Worm (Caenorhabditis elegans) whole organism, young adult: ENCODE data around the gene chil-14.
A peak's percentile ranks its signal among the peaks of the same experiment; 100 is the strongest.

Experiments
- B0019.2 ChIP-seq: fragments of 200-800 bp; sonication (Bioruptor generic); conservative IDR thresholded peaks from 2 replicates; pipeline ENCODE4 v1.3.6; 2022; ENCODE audit warnings: missing genetic modification reagents, missing genetic modification characterization, missing compliant biosample characterization
- B0035.1 ChIP-seq: sonication (generic microtip); optimal IDR thresholded peaks from 2 replicates; lab custom pipeline; 2016; ENCODE audit warnings: missing genetic modification characterization, mild to moderate bottlenecking, missing compliant biosample characterization, missing genotype, missing genetic modification reagents
- F23B12.7 ChIP-seq: sonication (generic microtip); optimal IDR thresholded peaks from 2 replicates; lab custom pipeline; 2017; ENCODE audit warnings: missing genetic modification characterization, mild to moderate bottlenecking, missing compliant biosample characterization, antibody characterized with exemption, moderate library complexity; ENCODE audit not compliant: insufficient read depth
- F37B4.10 ChIP-seq: fragments of 200-800 bp; sonication (Bioruptor generic); IDR thresholded peaks from 2 replicates; pipeline ENCODE4 v1.3.6; 2022; ENCODE audit warnings: missing genetic modification characterization, missing compliant biosample characterization
- F55B11.4 ChIP-seq: sonication (generic microtip); optimal IDR thresholded peaks from 2 replicates; lab custom pipeline; 2016; ENCODE audit warnings: missing compliant biosample characterization, missing genetic modification characterization, borderline replicate concordance; ENCODE audit not compliant: insufficient read depth
- F57A8.1 ChIP-seq: fragments of 200-800 bp; sonication (Bioruptor generic); optimal IDR thresholded peaks from 2 replicates; lab custom pipeline; 2018; ENCODE audit warnings: mild to moderate bottlenecking, missing genetic modification characterization, moderate library complexity, missing compliant biosample characterization
- K11D2.4 ChIP-seq: fragments of 200-800 bp; sonication (Bioruptor generic); IDR thresholded peaks from 2 replicates; pipeline ENCODE4 v1.3.6; 2022; ENCODE audit warnings: missing genetic modification reagents, missing genetic modification characterization, missing compliant biosample characterization
- K12H6.12 ChIP-seq: fragments of 200-800 bp; sonication (Bioruptor generic); optimal IDR thresholded peaks from 2 replicates; lab custom pipeline; 2018; ENCODE audit warnings: mild to moderate bottlenecking, missing genetic modification characterization, missing compliant biosample characterization
- Y53G8AR.9 ChIP-seq: fragments of 200-800 bp; sonication (Bioruptor generic); conservative IDR thresholded peaks from 2 replicates; pipeline ENCODE4 v1.3.6; 2022; ENCODE audit warnings: missing genetic modification reagents, missing genetic modification characterization, missing compliant biosample characterization
- Y79H2A.3 ChIP-seq: fragments of 200-800 bp; sonication (Bioruptor generic); conservative IDR thresholded peaks from 2 replicates; pipeline ENCODE4 v1.3.6; 2022; ENCODE audit warnings: missing genetic modification reagents, missing genetic modification characterization, missing compliant biosample characterization
- Y95B8A.8 ChIP-seq: fragments of 200-800 bp; sonication (Bioruptor generic); IDR thresholded peaks from 2 replicates; pipeline ENCODE4 v1.3.6; 2022; ENCODE audit warnings: missing genetic modification reagents, missing genetic modification characterization, missing compliant biosample characterization
- ama-1 ChIP-seq, 3 experiments: fragments of 150-350 bp in 1 of 3; sonication (generic microtip) in 2 of 3; optimal IDR thresholded peaks; 2 replicates each; lab custom pipeline; 2014 to 2018; ENCODE audit warnings: missing biosample characterization in 2 of 3, missing genetic modification characterization in 2 of 3, missing genetic modification reagents in 2 of 3
- aptf-3 ChIP-seq: fragments of 200-800 bp; sonication (Bioruptor generic); IDR thresholded peaks from 2 replicates; pipeline ENCODE4 v1.3.6; 2022; ENCODE audit warnings: missing genetic modification characterization, missing compliant biosample characterization
- attf-6 ChIP-seq: fragments of 200-800 bp; sonication (Bioruptor generic); IDR thresholded peaks from 2 replicates; pipeline ENCODE4 v1.3.6; 2022; ENCODE audit warnings: missing genetic modification reagents, missing genetic modification characterization, missing compliant biosample characterization
- cebp-1 ChIP-seq, 2 experiments: fragments of 200-800 bp in 1 of 2; sonication (Bioruptor generic) in 1 of 2; sonication (generic microtip) in 1 of 2; IDR thresholded peaks in 1 of 2; optimal IDR thresholded peaks in 1 of 2; 2 replicates each; pipeline versions ENCODE4 v1.3.6 to Lab custom; 2017 to 2022; ENCODE audit warnings: missing compliant biosample characterization in 2 of 2, missing genetic modification characterization in 2 of 2, mild to moderate bottlenecking in 1 of 2, missing genetic modification reagents in 1 of 2, moderate library complexity in 1 of 2
- cebp-2 ChIP-seq: fragments of 200-800 bp; sonication (Bioruptor generic); IDR thresholded peaks from 2 replicates; pipeline ENCODE4 v1.3.6; 2022; ENCODE audit warnings: missing genetic modification characterization, missing compliant biosample characterization
- dox-1 ChIP-seq: fragments of 200-800 bp; sonication (Bioruptor generic); IDR thresholded peaks from 2 replicates; pipeline ENCODE4 v1.3.6; 2022; ENCODE audit warnings: missing genetic modification reagents, missing genetic modification characterization, missing compliant biosample characterization
- dpff-1 ChIP-seq: sonication (generic microtip); optimal IDR thresholded peaks from 2 replicates; lab custom pipeline; 2017; ENCODE audit warnings: mild to moderate bottlenecking, missing genetic modification characterization, missing compliant biosample characterization
- ekl-4 ChIP-seq: fragments of 200-800 bp; sonication (Bioruptor generic); IDR thresholded peaks from 2 replicates; pipeline ENCODE4 v1.3.6; 2022; ENCODE audit warnings: missing genetic modification reagents, missing genetic modification characterization, missing compliant biosample characterization
- ets-4 ChIP-seq: fragments of 200-800 bp; sonication (Bioruptor generic); optimal IDR thresholded peaks from 2 replicates; lab custom pipeline; 2018; ENCODE audit warnings: mild to moderate bottlenecking, missing genetic modification characterization, missing compliant biosample characterization
- gei-17 ChIP-seq: fragments of 200-800 bp; sonication (Bioruptor generic); optimal IDR thresholded peaks from 2 replicates; lab custom pipeline; 2018; ENCODE audit warnings: mild to moderate bottlenecking, missing genetic modification characterization, missing compliant biosample characterization
- him-1 ChIP-seq: sonication (generic microtip); optimal IDR thresholded peaks from 2 replicates; lab custom pipeline; 2016; ENCODE audit warnings: missing genotype, missing genetic modification reagents, missing genetic modification characterization, missing compliant biosample characterization
- hlh-12 ChIP-seq: sonication (generic microtip); optimal IDR thresholded peaks from 2 replicates; lab custom pipeline; 2016; ENCODE audit warnings: missing genetic modification characterization, missing compliant biosample characterization
- lag-1 ChIP-seq: fragments of 200-800 bp; sonication (Bioruptor generic); IDR thresholded peaks from 2 replicates; pipeline ENCODE4 v1.3.6; 2022; ENCODE audit warnings: missing genetic modification reagents, missing genetic modification characterization, missing compliant biosample characterization
- let-526 ChIP-seq: fragments of 200-800 bp; sonication (Bioruptor generic); IDR thresholded peaks from 2 replicates; pipeline ENCODE4 v1.3.6; 2022; ENCODE audit warnings: missing genetic modification reagents, missing genetic modification characterization, missing compliant biosample characterization
- lin-40 ChIP-seq: sonication (generic microtip); optimal IDR thresholded peaks from 2 replicates; lab custom pipeline; 2016; ENCODE audit warnings: missing genetic modification characterization, mild to moderate bottlenecking, missing compliant biosample characterization, missing genotype, missing genetic modification reagents
- lin-54 ChIP-seq: fragments of 200-800 bp; sonication (Bioruptor generic); optimal IDR thresholded peaks from 2 replicates; lab custom pipeline; 2018; ENCODE audit warnings: mild to moderate bottlenecking, missing genetic modification characterization, missing compliant biosample characterization
- lsy-27 ChIP-seq: sonication (generic microtip); optimal IDR thresholded peaks from 2 replicates; lab custom pipeline; 2017; ENCODE audit warnings: missing genetic modification characterization, mild to moderate bottlenecking, missing compliant biosample characterization, antibody characterized with exemption, missing genotype, borderline replicate concordance; ENCODE audit not compliant: insufficient read depth
- madf-3 ChIP-seq: fragments of 200-800 bp; sonication (Bioruptor generic); IDR thresholded peaks from 2 replicates; pipeline ENCODE4 v1.3.6; 2022; ENCODE audit warnings: missing genetic modification reagents, missing genetic modification characterization, missing compliant biosample characterization
- nhr-120 ChIP-seq: fragments of 200-800 bp; sonication (Bioruptor generic); IDR thresholded peaks from 2 replicates; pipeline ENCODE4 v1.3.6; 2022; ENCODE audit warnings: missing genetic modification characterization, missing compliant biosample characterization
- nhr-179 ChIP-seq: sonication (generic microtip); optimal IDR thresholded peaks from 2 replicates; lab custom pipeline; 2016; ENCODE audit warnings: mild to moderate bottlenecking, missing genetic modification characterization, missing compliant biosample characterization
- nhr-90 ChIP-seq: sonication (generic microtip); optimal IDR thresholded peaks from 2 replicates; lab custom pipeline; 2016; ENCODE audit warnings: missing genotype, mild to moderate bottlenecking, missing genetic modification characterization, missing compliant biosample characterization
- rcor-1 ChIP-seq: fragments of 200-800 bp; sonication (Bioruptor generic); IDR thresholded peaks from 2 replicates; pipeline ENCODE4 v1.3.6; 2022; ENCODE audit warnings: missing genetic modification reagents, missing genetic modification characterization, missing compliant biosample characterization
- rec-8 ChIP-seq, 2 experiments: sonication (generic microtip); optimal IDR thresholded peaks; 2 replicates each; lab custom pipeline; 2016; ENCODE audit warnings: mild to moderate bottlenecking in 2 of 2, missing genetic modification characterization in 2 of 2, missing genetic modification reagents in 2 of 2, missing genotype in 2 of 2, missing biosample characterization in 1 of 2, missing compliant biosample characterization in 1 of 2, moderate library complexity in 1 of 2
- repo-1 ChIP-seq: sonication (generic microtip); optimal IDR thresholded peaks from 2 replicates; lab custom pipeline; 2017; ENCODE audit warnings: mild to moderate bottlenecking, missing genetic modification characterization, missing compliant biosample characterization
- rpc-1 ChIP-seq, 2 experiments: fragments of 150-350 bp in 1 of 2; sonication (generic microtip) in 1 of 2; optimal IDR thresholded peaks; 2 replicates each; lab custom pipeline; 2014 to 2018; ENCODE audit warnings: missing biosample characterization in 1 of 2, missing genetic modification characterization in 1 of 2, missing genetic modification reagents in 1 of 2, missing genotype in 1 of 2
- sdz-38 ChIP-seq: sonication (generic microtip); optimal IDR thresholded peaks from 2 replicates; lab custom pipeline; 2016; ENCODE audit warnings: missing genotype, missing genetic modification characterization, missing compliant biosample characterization
- snpc-4 ChIP-seq, 5 experiments: fragments of 150-350 bp in 1 of 5; sonication (generic microtip) in 4 of 5; optimal IDR thresholded peaks; 2 replicates each; lab custom pipeline; 2014 to 2018; ENCODE audit warnings: missing genetic modification characterization in 5 of 5, missing biosample characterization in 3 of 5, antibody characterized with exemption in 2 of 5, mild to moderate bottlenecking in 2 of 5, missing compliant biosample characterization in 2 of 5, missing genotype in 2 of 5, moderate library complexity in 2 of 5, missing genetic modification reagents in 1 of 5
- sptf-2 ChIP-seq: fragments of 200-800 bp; sonication (Bioruptor generic); optimal IDR thresholded peaks from 2 replicates; lab custom pipeline; 2018; ENCODE audit warnings: mild to moderate bottlenecking, missing genetic modification characterization, missing compliant biosample characterization
- tbx-9 ChIP-seq: sonication (generic microtip); optimal IDR thresholded peaks from 2 replicates; lab custom pipeline; 2016; ENCODE audit warnings: borderline replicate concordance, missing genetic modification characterization, inconsistent platforms, missing compliant biosample characterization
- tlf-1 ChIP-seq: fragments of 200-800 bp; sonication (Bioruptor generic); optimal IDR thresholded peaks from 2 replicates; lab custom pipeline; 2018; ENCODE audit warnings: mild to moderate bottlenecking, missing genetic modification characterization, missing compliant biosample characterization
- ztf-25 ChIP-seq: fragments of 200-800 bp; sonication (Bioruptor generic); IDR thresholded peaks from 2 replicates; pipeline ENCODE4 v1.3.6; 2022; ENCODE audit warnings: missing genetic modification reagents, missing genetic modification characterization, missing compliant biosample characterization
- ztf-28 ChIP-seq: fragments of 200-800 bp; sonication (Bioruptor generic); IDR thresholded peaks from 2 replicates; pipeline ENCODE4 v1.3.6; 2022; ENCODE audit warnings: missing genetic modification reagents, missing genetic modification characterization, missing compliant biosample characterization

Gene chil-14

DNA sequence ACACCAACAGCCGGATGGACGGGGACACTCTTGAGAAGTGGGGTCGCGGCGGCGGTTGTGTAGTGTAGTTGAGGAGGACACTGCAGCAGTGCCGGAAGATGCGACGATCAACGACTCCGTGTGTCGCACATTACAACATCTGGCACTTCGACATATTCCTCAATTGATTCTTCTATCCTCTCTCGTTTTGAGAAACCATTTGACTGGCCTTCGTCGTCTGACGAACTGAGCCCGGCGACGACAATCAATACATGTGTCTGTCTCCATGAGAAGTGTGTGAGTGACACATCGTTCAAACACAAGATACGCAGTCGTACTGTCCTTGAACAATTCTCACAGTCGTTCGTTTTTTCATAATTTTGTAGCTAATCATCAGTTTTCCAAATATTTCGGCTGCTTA, 17.7 kb downstream of the chil-14 start (continued):
- TF ChIP-seq cebp-2 (GFP tag; lab: Robert Waterston, UW) (no peak), snpc-4 (GFP tag; optimal IDR thresholded peaks at IDR 0.05; lab: Kevin White, UChicago) (no peak), snpc-4 (tag; optimal IDR thresholded peaks at IDR 0.05; lab: Kevin White, UChicago) (no peak), rcor-1 (0 out of 2 replicates have a peak, but pooled peaks have one; percentile 26), F23B12.7 (tag; lab: Kevin White, UChicago) (no peak), him-1 (tag; lab: Kevin White, UChicago) (no peak), tbx-9 (tag; lab: Kevin White, UChicago) (no peak), lin-54 (GFP tag; lab: Kevin White, UChicago) (no peak), madf-3 (GFP tag; lab: Robert Waterston, UW) (no peak), gei-17 (GFP tag; lab: Kevin White, UChicago) (no peak), ama-1 (optimal IDR thresholded peaks at IDR 0.05; lab: Kevin White, UChicago) (no peak), ama-1 (GFP tag; optimal IDR thresholded peaks at IDR 0.05; lab: Kevin White, UChicago) (no peak), sdz-38 (tag; lab: Kevin White, UChicago) (no peak), ets-4 (GFP tag; lab: Kevin White, UChicago) (no peak), F55B11.4 (no peak), repo-1 (tag; lab: Kevin White, UChicago) (no peak), let-526 (GFP tag; lab: Robert Waterston, UW) (no peak), B0035.1 (tag; lab: Kevin White, UChicago) (no peak), lag-1 (GFP tag; lab: Robert Waterston, UW) (no peak), ekl-4 (GFP tag; lab: Robert Waterston, UW) (peak; percentile 54; the same call in 1 of the 2 replicates), rec-8 (tag; optimal IDR thresholded peaks at IDR 0.05; lab: Kevin White, UChicago) (no peak), K11D2.4 (no peak), ztf-25 (GFP tag; lab: Robert Waterston, UW) (no peak), B0019.2 (no peak), dpff-1 (tag; lab: Kevin White, UChicago) (no peak), nhr-179 (tag; lab: Kevin White, UChicago) (no peak), cebp-1 (GFP tag; IDR thresholded peaks at IDR 0.05; lab: Robert Waterston, UW) (no peak), cebp-1 (tag; optimal IDR thresholded peaks at IDR 0.05; lab: Kevin White, UChicago) (no peak), aptf-3 (GFP tag; lab: Robert Waterston, UW) (no peak), F57A8.1 (GFP tag; lab: Kevin White, UChicago) (no peak), Y53G8AR.9 (GFP tag; lab: Robert Waterston, UW) (no peak), K12H6.12 (tag; lab: Kevin White, UChicago) (no peak), dox-1 (GFP tag; lab: Robert Waterston, UW) (peak; percentile 19; the same call in 1 of the 2 replicates)

DNA sequence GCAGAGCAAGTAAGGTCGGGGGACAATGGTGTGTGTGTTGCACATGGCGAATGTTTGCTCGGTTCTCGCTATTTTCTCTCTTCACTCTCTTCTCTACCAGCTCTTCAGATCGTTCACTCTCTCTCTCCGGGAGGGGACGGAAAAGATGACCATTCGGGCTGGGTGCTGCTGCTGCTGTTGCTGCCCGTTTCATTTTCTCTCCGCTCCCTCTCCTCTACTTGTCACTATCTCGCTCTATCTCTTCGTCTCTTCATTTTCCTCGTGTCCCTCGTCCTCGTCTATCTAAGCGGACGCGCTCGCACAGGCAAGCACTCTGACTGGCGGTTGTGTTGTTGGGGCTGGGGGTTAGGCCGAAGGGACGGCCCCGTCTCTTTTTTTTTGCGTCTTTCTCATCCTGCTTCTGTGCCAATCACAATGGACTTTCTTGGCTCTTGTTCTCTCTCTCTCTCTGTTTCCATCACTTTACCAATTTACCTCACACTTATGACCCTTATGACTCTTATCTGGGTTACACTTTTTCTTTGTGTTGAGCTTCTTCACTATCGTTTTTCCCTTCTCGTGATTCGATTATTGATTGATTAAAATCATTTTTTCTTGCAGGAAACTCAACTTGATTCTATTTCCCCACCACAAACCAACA, 19.7 kb downstream of the chil-14 start, which contains the start of the genes F53E2.2 and unc-60:
TSS of gene F53E2.2 (plus strand) at position 601 of the 640 bp plus-strand sequence.
TSS of gene unc-60 (plus strand) at position 601 of the 640 bp plus-strand sequence.
- TF ChIP-seq rpc-1 (optimal IDR thresholded peaks at IDR 0.05; lab: Kevin White, UChicago) (no peak), rpc-1 (tag; optimal IDR thresholded peaks at IDR 0.05; lab: Kevin White, UChicago) (no peak), madf-3 (GFP tag; lab: Robert Waterston, UW) (peak; percentile 36; the same call in 1 of the 2 replicates), F37B4.10 (GFP tag; lab: Robert Waterston, UW) (no peak), Y95B8A.8 (GFP tag; lab: Robert Waterston, UW) (no peak), lin-40 (peak; percentile 50), cebp-2 (GFP tag; lab: Robert Waterston, UW) (0 out of 2 replicates have a peak, but pooled peaks have one; percentile 54), F55B11.4 (no peak), ztf-28 (GFP tag; lab: Robert Waterston, UW) (no peak), ama-1 (optimal IDR thresholded peaks at IDR 0.05; lab: Kevin White, UChicago) (no peak), ama-1 (GFP tag; optimal IDR thresholded peaks at IDR 0.05; lab: Kevin White, UChicago) (no peak), tlf-1 (GFP tag; lab: Kevin White, UChicago) (no peak), hlh-12 (tag; lab: Kevin White, UChicago) (no peak), lsy-27 (tag; lab: Kevin White, UChicago) (no peak), attf-6 (GFP tag; lab: Robert Waterston, UW) (no peak), nhr-120 (no peak), sptf-2 (GFP tag; lab: Kevin White, UChicago) (no peak), cebp-1 (GFP tag; IDR thresholded peaks at IDR 0.05; lab: Robert Waterston, UW) (peak; percentile 21; the same call in 1 of the 2 replicates), cebp-1 (tag; optimal IDR thresholded peaks at IDR 0.05; lab: Kevin White, UChicago) (peak; percentile 79), Y79H2A.3 (GFP tag; lab: Robert Waterston, UW) (no peak), nhr-90 (tag; lab: Kevin White, UChicago) (no peak)
